Fruit fly (Drosophila melanogaster) whole organism, embryonic: ENCODE data around the gene CG17190.

Source experiments
- Atf3 ChIP-seq: fragments of 200-800 bp; sonication (Bioruptor generic); optimal IDR thresholded peaks from 3 replicates; lab custom pipeline; 2016; ENCODE audit warnings: missing biosample characterization, missing genetic modification characterization
- Bteb2 ChIP-seq: fragments of 200-800 bp; sonication (Bioruptor generic); optimal IDR thresholded peaks from 2 replicates; lab custom pipeline; 2016; ENCODE audit warnings: missing biosample characterization, missing genetic modification characterization
- CG10274 ChIP-seq: fragments of 200-800 bp; sonication (Bioruptor generic); optimal IDR thresholded peaks from 3 replicates; lab custom pipeline; 2017; ENCODE audit warnings: missing biosample characterization, mild to moderate bottlenecking, missing genetic modification characterization
- CG10321 ChIP-seq: fragments of 200-800 bp; sonication (Bioruptor generic); IDR thresholded peaks from 2 replicates; pipeline ENCODE4 v1.3.6; 2022; ENCODE audit warnings: missing biosample characterization, missing genetic modification characterization
- CG11560 ChIP-seq: fragments of 200-800 bp; sonication (Bioruptor generic); IDR thresholded peaks from 3 replicates; pipeline ENCODE4 v1.3.6; 2022; ENCODE audit warnings: missing biosample characterization, missing genetic modification characterization
- CG12942 ChIP-seq: fragments of 200-800 bp; sonication (Bioruptor generic); optimal IDR thresholded peaks from 3 replicates; lab custom pipeline; 2016; ENCODE audit warnings: missing biosample characterization, missing genetic modification characterization
- CG13123 ChIP-seq: fragments of 200-800 bp; sonication (Bioruptor generic); optimal IDR thresholded peaks from 2 replicates; lab custom pipeline; 2016; ENCODE audit warnings: missing biosample characterization, missing genetic modification characterization
- CG14860 ChIP-seq: fragments of 200-800 bp; sonication (Bioruptor generic); IDR thresholded peaks from 3 replicates; pipeline ENCODE4 v1.3.6; 2022; ENCODE audit warnings: missing biosample characterization, missing genetic modification characterization; ENCODE audit not compliant: partially characterized antibody
- CG16815 ChIP-seq: fragments of 200-800 bp; sonication (Bioruptor generic); optimal IDR thresholded peaks from 3 replicates; lab custom pipeline; 2017; ENCODE audit warnings: missing biosample characterization, mild to moderate bottlenecking, missing genetic modification characterization
- CG17361 ChIP-seq: fragments of 200-800 bp; sonication (Bioruptor generic); IDR thresholded peaks from 3 replicates; pipeline ENCODE4 v1.3.6; 2022; ENCODE audit warnings: missing biosample characterization, missing genetic modification characterization
- CG17568 ChIP-seq: fragments of 200-800 bp; sonication (Bioruptor generic); optimal IDR thresholded peaks from 2 replicates; lab custom pipeline; 2018; ENCODE audit warnings: missing biosample characterization, mild to moderate bottlenecking, missing genetic modification characterization, moderate library complexity
- CG2678 ChIP-seq: fragments of 200-800 bp; sonication (Bioruptor generic); optimal IDR thresholded peaks from 3 replicates; lab custom pipeline; 2019; ENCODE audit warnings: missing biosample characterization, mild to moderate bottlenecking, missing genetic modification characterization, moderate library complexity
- CG33213 ChIP-seq: fragments of 200-800 bp; sonication (Bioruptor generic); optimal IDR thresholded peaks from 3 replicates; lab custom pipeline; 2016; ENCODE audit warnings: missing biosample characterization, missing genetic modification characterization
- CG34224 ChIP-seq: fragments of 200-800 bp; sonication (Bioruptor generic); IDR thresholded peaks from 3 replicates; pipeline ENCODE4 v1.3.6; 2022; ENCODE audit warnings: missing biosample characterization, missing genetic modification characterization; ENCODE audit not compliant: partially characterized antibody
- CG4282 ChIP-seq: fragments of 200-800 bp; sonication (Bioruptor generic); optimal IDR thresholded peaks from 2 replicates; lab custom pipeline; 2016; ENCODE audit warnings: missing biosample characterization, missing genetic modification characterization
- CG7372 ChIP-seq: fragments of 200-800 bp; sonication (Bioruptor generic); IDR thresholded peaks from 2 replicates; pipeline ENCODE4 v1.3.6; 2022; ENCODE audit warnings: missing biosample characterization, missing genetic modification characterization
- CG7839 ChIP-seq: fragments of 200-800 bp; sonication (Bioruptor generic); optimal IDR thresholded peaks from 3 replicates; lab custom pipeline; 2018; ENCODE audit warnings: missing biosample characterization, mild to moderate bottlenecking, missing genetic modification characterization, moderate library complexity
- CG8089 ChIP-seq: fragments of 200-800 bp; sonication (Bioruptor generic); optimal IDR thresholded peaks from 3 replicates; lab custom pipeline; 2016; ENCODE audit warnings: missing biosample characterization, missing genetic modification characterization
- CG8478 ChIP-seq: fragments of >200 bp; optimal IDR thresholded peaks from 2 replicates; lab custom pipeline; 2018
- CoRest ChIP-seq: fragments of 200-800 bp; sonication (Bioruptor generic); optimal IDR thresholded peaks from 3 replicates; lab custom pipeline; 2018; ENCODE audit warnings: missing biosample characterization, mild to moderate bottlenecking, missing genetic modification characterization, moderate library complexity
- Doc3 ChIP-seq: fragments of 200-800 bp; sonication (Bioruptor generic); IDR thresholded peaks from 3 replicates; pipeline ENCODE4 v1.3.6; 2022; ENCODE audit warnings: missing biosample characterization, missing genetic modification characterization; ENCODE audit not compliant: partially characterized antibody
- E2f1 ChIP-seq: fragments of 200-800 bp; sonication (Bioruptor generic); IDR thresholded peaks from 2 replicates; pipeline ENCODE4 v1.3.6; 2022; ENCODE audit warnings: missing biosample characterization, missing genetic modification characterization
- Hr3 ChIP-seq: fragments of 200-800 bp; sonication (Bioruptor generic); optimal IDR thresholded peaks from 3 replicates; lab custom pipeline; 2016; ENCODE audit warnings: missing biosample characterization, missing genetic modification characterization
- Meics ChIP-seq: fragments of 200-800 bp; sonication (Bioruptor generic); optimal IDR thresholded peaks from 2 replicates; lab custom pipeline; 2017; ENCODE audit warnings: missing biosample characterization, mild to moderate bottlenecking, missing genetic modification characterization
- Oli ChIP-seq: fragments of 200-800 bp; sonication (Bioruptor generic); optimal IDR thresholded peaks from 2 replicates; lab custom pipeline; 2018; ENCODE audit warnings: missing biosample characterization, mild to moderate bottlenecking, missing genetic modification characterization, moderate library complexity
- Sox100B ChIP-seq: fragments of 200-800 bp; sonication (Bioruptor generic); optimal IDR thresholded peaks from 3 replicates; lab custom pipeline; 2018; ENCODE audit warnings: missing biosample characterization, mild to moderate bottlenecking, missing genetic modification characterization
- Xrp1 ChIP-seq: fragments of 200-800 bp; sonication (Bioruptor generic); IDR thresholded peaks from 2 replicates; pipeline ENCODE4 v1.3.6; 2022; ENCODE audit warnings: missing biosample characterization, missing genetic modification characterization
- YL-1 ChIP-seq: fragments of 200-800 bp; sonication (Bioruptor generic); optimal IDR thresholded peaks from 3 replicates; lab custom pipeline; 2017; ENCODE audit warnings: missing biosample characterization, mild to moderate bottlenecking, missing genetic modification characterization
- al ChIP-seq: fragments of 200-800 bp; sonication (Bioruptor generic); IDR thresholded peaks from 2 replicates; pipeline ENCODE4 v1.3.6; 2022; ENCODE audit warnings: missing biosample characterization, missing genetic modification characterization
- cas ChIP-seq: fragments of 200-800 bp; sonication (Bioruptor generic); IDR thresholded peaks from 2 replicates; pipeline ENCODE4 v1.3.6; 2022; ENCODE audit warnings: missing biosample characterization, missing genetic modification characterization
- chn ChIP-seq: fragments of 200-800 bp; sonication (Bioruptor generic); optimal IDR thresholded peaks from 2 replicates; lab custom pipeline; 2016; ENCODE audit warnings: missing biosample characterization, missing genetic modification characterization
- dpn ChIP-seq, 2 experiments: fragments of 200-800 bp; sonication (Bioruptor generic); optimal IDR thresholded peaks; 3 replicates each; lab custom pipeline; 2016; ENCODE audit warnings: missing biosample characterization in 2 of 2, missing genetic modification characterization in 2 of 2
- dysf ChIP-seq: fragments of 200-800 bp; sonication (Bioruptor generic); IDR thresholded peaks from 3 replicates; pipeline ENCODE4 v1.3.6; 2022; ENCODE audit warnings: missing biosample characterization, missing genetic modification characterization
- emc ChIP-seq: fragments of 200-800 bp; sonication (Bioruptor generic); optimal IDR thresholded peaks from 2 replicates; lab custom pipeline; 2016; ENCODE audit warnings: missing biosample characterization, missing genetic modification characterization
- ems ChIP-seq: fragments of 200-800 bp; sonication (Bioruptor generic); optimal IDR thresholded peaks from 3 replicates; lab custom pipeline; 2016; ENCODE audit warnings: missing biosample characterization, missing genetic modification characterization
- gt ChIP-seq: fragments of 200-800 bp; sonication (Bioruptor generic); IDR thresholded peaks from 2 replicates; pipeline ENCODE4 v1.3.6; 2022; ENCODE audit warnings: missing biosample characterization, missing genetic modification characterization
- klu ChIP-seq: fragments of 200-800 bp; sonication (Bioruptor generic); IDR thresholded peaks from 2 replicates; pipeline ENCODE4 v1.3.6; 2022; ENCODE audit warnings: missing biosample characterization, missing genetic modification characterization
- knrl ChIP-seq: fragments of 200-800 bp; sonication (Bioruptor generic); IDR thresholded peaks from 3 replicates; pipeline ENCODE4 v1.3.6; 2022; ENCODE audit warnings: missing biosample characterization, missing genetic modification characterization; ENCODE audit not compliant: partially characterized antibody
- otp ChIP-seq: fragments of 200-800 bp; sonication (Bioruptor generic); IDR thresholded peaks from 3 replicates; pipeline ENCODE4, ENCODE4 v1.3.6; 2022; ENCODE audit warnings: missing biosample characterization, missing genetic modification characterization
- pho ChIP-seq: fragments of 200-800 bp; sonication (Bioruptor generic); optimal IDR thresholded peaks from 2 replicates; lab custom pipeline; 2016; ENCODE audit warnings: missing biosample characterization, missing genetic modification characterization
- pnt ChIP-seq: fragments of 200-800 bp; sonication (Bioruptor generic); optimal IDR thresholded peaks from 3 replicates; lab custom pipeline; 2016; ENCODE audit warnings: missing biosample characterization, missing genetic modification characterization
- psq ChIP-seq: fragments of 200-800 bp; sonication (Bioruptor generic); optimal IDR thresholded peaks from 2 replicates; lab custom pipeline; 2017; ENCODE audit warnings: missing biosample characterization, missing genetic modification characterization
- repo ChIP-seq: fragments of 200-800 bp; sonication (Bioruptor generic); optimal IDR thresholded peaks from 2 replicates; lab custom pipeline; 2016; ENCODE audit warnings: missing biosample characterization, missing genetic modification characterization
- rib ChIP-seq: fragments of 200-800 bp; sonication (Bioruptor generic); IDR thresholded peaks from 2 replicates; pipeline ENCODE4 v1.3.6; 2022; ENCODE audit warnings: missing biosample characterization, missing genetic modification characterization
- slou ChIP-seq: fragments of 200-800 bp; sonication (Bioruptor generic); optimal IDR thresholded peaks from 3 replicates; lab custom pipeline; 2016; ENCODE audit warnings: missing biosample characterization, missing genetic modification characterization
- tll ChIP-seq, 2 experiments: fragments of 200-800 bp in 1 of 2; fragments of >200 bp in 1 of 2; sonication (Bioruptor generic) in 1 of 2; optimal IDR thresholded peaks; 2 replicates each; lab custom pipeline; 2017 to 2019; ENCODE audit warnings: missing biosample characterization in 2 of 2, missing genetic modification characterization in 2 of 2, mild to moderate bottlenecking in 1 of 2, moderate library complexity in 1 of 2
- tx ChIP-seq: fragments of 200-800 bp; sonication (Bioruptor generic); optimal IDR thresholded peaks from 2 replicates; lab custom pipeline; 2016; ENCODE audit warnings: missing biosample characterization, missing genetic modification characterization
- vfl ChIP-seq: fragments of 200-800 bp; sonication (Bioruptor generic); optimal IDR thresholded peaks from 2 replicates; lab custom pipeline; 2016; ENCODE audit warnings: missing biosample characterization, missing genetic modification characterization
- wek ChIP-seq: fragments of 200-800 bp; sonication (Bioruptor generic); optimal IDR thresholded peaks from 3 replicates; lab custom pipeline; 2018; ENCODE audit warnings: missing biosample characterization, mild to moderate bottlenecking, missing genetic modification characterization, moderate library complexity

Gene CG17190

DNA sequence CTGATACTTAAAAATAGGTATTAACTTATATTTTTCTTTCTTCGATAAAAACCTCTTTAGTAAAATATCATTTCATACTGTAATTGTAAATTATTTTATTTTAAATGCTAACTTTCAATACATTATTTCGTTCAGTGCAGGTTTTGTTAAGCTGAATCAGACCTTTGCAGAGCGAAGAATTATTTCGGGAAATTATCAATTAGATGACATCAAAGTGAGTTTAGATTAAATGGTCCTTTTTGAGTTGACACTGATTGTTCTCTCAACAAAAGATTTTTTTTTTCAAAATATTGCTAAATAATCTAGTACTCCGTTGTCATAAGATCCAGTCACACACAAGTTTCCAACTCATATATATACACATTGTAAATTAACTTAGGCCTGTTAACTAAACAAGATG is 29.2 kb upstream of the CG17190 start, which contains the start of the genes CG33934 and Indy-2:
Gene CG33934 (plus strand): TSS at position 301 of the 400 bp plus-strand sequence.
Gene Indy-2 (plus strand): TSS at position 301 of the 400 bp plus-strand sequence.
- no peak for TF ChIP-seq CG10321 (GFP tag; lab: Robert Waterston, UW)
- no peak for TF ChIP-seq wek (GFP tag; lab: Kevin White, UChicago)
- no peak for TF ChIP-seq CG8089 (GFP tag; lab: Kevin White, UChicago)

DNA sequence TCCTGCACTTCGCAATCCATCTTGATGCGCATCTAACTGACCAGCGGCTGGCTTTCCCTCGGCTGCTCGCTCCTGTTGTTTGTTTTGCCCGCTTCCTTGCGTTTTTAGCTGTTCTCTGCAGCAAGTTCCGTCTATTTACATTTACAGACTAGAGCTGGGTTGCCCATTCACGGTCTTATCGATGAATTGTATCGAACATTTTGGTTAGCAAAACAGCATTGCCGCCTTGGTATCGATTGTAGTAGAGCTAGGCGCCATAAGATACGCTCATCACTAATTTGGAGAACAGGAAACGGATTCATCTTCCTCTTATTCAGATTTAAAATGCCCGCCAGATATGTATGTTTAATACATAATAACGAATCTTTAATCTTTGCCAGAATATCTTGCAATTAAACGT is 22.6 kb upstream of the CG17190 start, which contains the start of gene Regnase-1:
Gene Regnase-1 (minus strand): TSS at position 170 of the 400 bp plus-strand sequence.
- TF ChIP-seq vfl (GFP tag; lab: Kevin White, UChicago) (peak; percentile 78), E2f1 (GFP tag; lab: Robert Waterston, UW) (peak; percentile 90), repo (GFP tag; lab: Kevin White, UChicago) (peak; percentile 83), Atf3 (GFP tag; lab: Kevin White, UChicago) (peak; percentile 83), CoRest (tag; lab: Kevin White, UChicago) (peak; percentile 93), Bteb2 (GFP tag; lab: Kevin White, UChicago) (peak; percentile 85), CG2678 (tag; lab: Kevin White, UChicago) (peak; percentile 82), CG11560 (tag; lab: Robert Waterston, UW) (no peak), CG4282 (GFP tag; lab: Kevin White, UChicago) (peak; percentile 66), YL-1 (GFP tag; lab: Kevin White, UChicago) (peak; percentile 98), slou (peak; percentile 85), tll (GFP tag; optimal IDR thresholded peaks at IDR 0.05; lab: Kevin White, UChicago) (no peak), CG12942 (GFP tag; lab: Kevin White, UChicago) (peak; percentile 79), CG17361 (GFP tag; lab: Robert Waterston, UW) (peak; percentile 87), CG16815 (GFP tag; lab: Kevin White, UChicago) (peak; percentile 34), tx (peak; percentile 72), CG13123 (peak; percentile 83), CG33213 (GFP tag; lab: Kevin White, UChicago) (peak; percentile 92), Meics (GFP tag; lab: Kevin White, UChicago) (peak; percentile 95), CG8478 (lab: Kevin White, UChicago) (no peak), otp (peak; percentile 95), cas (GFP tag; lab: Robert Waterston, UW) (peak; percentile 75), Doc3 (GFP tag; lab: Robert Waterston, UW) (peak; percentile 93), psq (peak; percentile 78), CG17568 (peak; percentile 95), Oli (tag; lab: Kevin White, UChicago) (peak; percentile 76), CG14860 (GFP tag; lab: Robert Waterston, UW) (peak; percentile 89), knrl (GFP tag; lab: Robert Waterston, UW) (peak; percentile 95), al (GFP tag; lab: Robert Waterston, UW) (peak; percentile 72), CG7372 (peak; percentile 85), CG7839 (tag; lab: Kevin White, UChicago) (peak; percentile 88), CG10274 (GFP tag; lab: Kevin White, UChicago) (peak; percentile 79), Sox100B (GFP tag; lab: Kevin White, UChicago) (peak; percentile 92), emc (peak; percentile 87), Xrp1 (GFP tag; lab: Robert Waterston, UW) (peak; percentile 68), CG34224 (GFP tag; lab: Robert Waterston, UW) (peak; percentile 96), dpn (GFP tag; optimal IDR thresholded peaks at IDR 0.05; lab: Kevin White, UChicago) (peak; percentile 83 to 92), ems (GFP tag; lab: Kevin White, UChicago) (peak; percentile 80), klu (0 out of 2 replicates have a peak, but pooled peaks have one; percentile 29), pho (GFP tag; lab: Kevin White, UChicago) (peak; percentile 91), dysf (GFP tag; lab: Robert Waterston, UW) (peak; percentile 86), pnt (GFP tag; lab: Kevin White, UChicago) (peak; percentile 11), gt (GFP tag; lab: Robert Waterston, UW) (peak; percentile 44; the same call in 1 of the 2 replicates), Hr3 (GFP tag; lab: Kevin White, UChicago) (peak; percentile 72), rib (GFP tag; lab: Robert Waterston, UW) (peak; percentile 50; the same call in 1 of the 2 replicates), chn (GFP tag; lab: Kevin White, UChicago) (peak; percentile 86)
